Worm (Caenorhabditis elegans): ENCODE data around the gene srg-67.

The srg-67 gene

ce11 chrV:5427860-5428259, 34.9 kb downstream of the srg-67 start, which contains the start of gene rhr-1:
rhr-1 (plus strand) TSS chrV:5428160.
- TF ChIP-seq nhr-80 (tag; optimal IDR thresholded peaks at IDR 0.05) (peak; percentile 12), Y53F4B.3 (GFP tag; IDR thresholded peaks at IDR 0.05) (no peak)

ce11 chrV:5426337-5426736, 36.5 kb downstream of the srg-67 start:
- no peak for TF ChIP-seq ceh-79 (tag; optimal IDR thresholded peaks at IDR 0.05)
- no peak for TF ChIP-seq pha-4 (tag; optimal IDR thresholded peaks at IDR 0.05)
- TF ChIP-seq nfyb-1 (GFP tag; IDR thresholded peaks at IDR 0.05): no peak
- no peak for TF ChIP-seq snpc-1.3 (tag; optimal IDR thresholded peaks at IDR 0.05; ENCODE audit: insufficient read depth)
- TF ChIP-seq nfya-1 (tag; optimal IDR thresholded peaks at IDR 0.05; ENCODE audit: borderline replicate concordance, insufficient read depth): no peak
- no peak for TF ChIP-seq F49E8.2 (tag; optimal IDR thresholded peaks at IDR 0.05; ENCODE audit: insufficient read depth)
- TF ChIP-seq rec-8 (tag; optimal IDR thresholded peaks at IDR 0.05): no peak
- TF ChIP-seq lag-1 (GFP tag; IDR thresholded peaks at IDR 0.05): no peak
- TF ChIP-seq him-1 (tag; optimal IDR thresholded peaks at IDR 0.05): no peak
- TF ChIP-seq ztf-26 (tag; optimal IDR thresholded peaks at IDR 0.05): no peak
- no peak for TF ChIP-seq let-607 (tag; optimal IDR thresholded peaks at IDR 0.05)
- TF ChIP-seq ceh-27 (GFP tag; optimal IDR thresholded peaks at IDR 0.05): no peak
- TF ChIP-seq somi-1 (GFP tag; optimal IDR thresholded peaks at IDR 0.05): no peak
- TF ChIP-seq ceh-40 (GFP tag; IDR thresholded peaks at IDR 0.05): no peak
- TF ChIP-seq ztf-6 (GFP tag; IDR thresholded peaks at IDR 0.05): no peak

- TF ChIP-seq nhr-179 (tag; optimal IDR thresholded peaks at IDR 0.05) (no peak), ztf-26 (tag; optimal IDR thresholded peaks at IDR 0.05) (peak; percentile 24), atf-7 (tag; optimal IDR thresholded peaks at IDR 0.05) (peak; percentile 10), lsy-27 (tag; optimal IDR thresholded peaks at IDR 0.05; ENCODE audit: borderline replicate concordance, insufficient read depth) (no peak), F55B11.4 (tag; optimal IDR thresholded peaks at IDR 0.05; ENCODE audit: borderline replicate concordance, insufficient read depth) (no peak), sdz-38 (tag; optimal IDR thresholded peaks at IDR 0.05) (no peak), F10E7.11 (tag; optimal IDR thresholded peaks at IDR 0.05) (no peak), K12H6.12 (tag; optimal IDR thresholded peaks at IDR 0.05) (no peak), Y53G8AR.9 (GFP tag; conservative IDR thresholded peaks at IDR 0.05) (no peak), mes-4 (tag; optimal IDR thresholded peaks at IDR 0.05) (no peak), hsf-1 (GFP tag; IDR thresholded peaks at IDR 0.05) (no peak), ceh-27 (GFP tag; optimal IDR thresholded peaks at IDR 0.05) (no peak), lag-1 (GFP tag; IDR thresholded peaks at IDR 0.05) (no peak), cebp-1 (GFP tag; IDR thresholded peaks at IDR 0.05) (no peak), cebp-1 (tag; optimal IDR thresholded peaks at IDR 0.05) (peak; percentile 33), nhr-80 (tag; optimal IDR thresholded peaks at IDR 0.05) (peak; percentile 89), die-1 (tag; optimal IDR thresholded peaks at IDR 0.05) (no peak), lsl-1 (GFP tag; optimal IDR thresholded peaks at IDR 0.05) (no peak), nhr-90 (tag; optimal IDR thresholded peaks at IDR 0.05) (no peak), ekl-4 (GFP tag; IDR thresholded peaks at IDR 0.05) (no peak), mxl-1 (tag; optimal IDR thresholded peaks at IDR 0.05) (no peak), snpc-1.3 (tag; optimal IDR thresholded peaks at IDR 0.05; ENCODE audit: insufficient read depth) (no peak), dox-1 (GFP tag; IDR thresholded peaks at IDR 0.05) (peak; percentile 52; the same call in 1 of the 2 replicates), pha-4 (tag; optimal IDR thresholded peaks at IDR 0.05) (peak; percentile 3), lin-40 (tag; optimal IDR thresholded peaks at IDR 0.05) (no peak), egl-44 (GFP tag; IDR thresholded peaks at IDR 0.05) (no peak), hmg-1.2 (GFP tag; IDR thresholded peaks at IDR 0.05) (no peak), madf-8 (GFP tag; conservative IDR thresholded peaks at IDR 0.05) (no peak)
Measured at ce11 chrV:5425008-5425407, 37.8 kb downstream of the srg-67 start.

Measured in whole organism, young adult.